Fruit fly (Drosophila melanogaster): Measurements from ENCODE around the gene CG32269.

DNA sequence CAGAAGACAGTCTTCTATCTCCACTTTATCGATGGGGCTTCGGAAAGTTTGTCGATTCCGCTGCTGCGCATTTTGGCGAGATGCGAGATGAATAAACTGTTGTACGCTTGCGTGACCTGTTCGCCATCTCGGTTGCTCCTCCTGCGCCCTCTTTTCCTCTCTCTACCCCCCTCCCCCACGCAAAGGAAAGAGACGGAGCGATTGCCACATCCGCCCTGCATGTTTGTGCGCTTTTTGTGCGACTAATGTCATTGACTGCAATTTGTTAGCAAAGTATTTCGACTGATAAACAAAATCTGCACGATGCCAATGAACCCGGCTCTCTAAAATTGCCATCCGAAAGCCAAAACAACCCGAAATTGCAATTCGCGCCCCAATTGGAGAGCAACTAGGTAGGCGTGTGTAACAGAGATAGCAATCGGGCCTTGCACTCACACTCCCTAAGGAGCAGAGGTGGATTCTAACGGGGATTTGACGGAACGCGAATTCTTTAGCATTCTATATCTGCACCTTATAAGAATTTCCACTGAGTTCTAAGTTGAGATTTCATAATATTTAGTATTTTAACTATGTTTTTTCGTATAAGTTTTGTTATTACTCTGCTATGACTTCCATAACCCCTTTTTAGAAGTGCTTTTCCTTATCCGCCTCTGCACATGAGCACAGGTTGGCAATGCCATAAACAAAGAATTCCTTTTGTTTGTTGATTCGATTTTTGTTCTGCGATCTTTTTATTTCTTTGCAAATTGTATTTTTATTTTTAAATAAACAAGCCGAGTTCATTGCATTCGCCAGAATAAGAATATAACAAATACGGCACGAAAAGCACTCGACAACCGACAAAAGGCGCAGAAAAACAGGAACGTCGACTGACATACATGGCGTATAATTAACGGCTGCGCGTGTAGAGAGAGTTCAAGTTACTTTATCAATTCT lies 38.6 kb upstream of the CG32269 start, which contains the start of gene CG43389:
- TF ChIP-seq Sp1 (GFP tag; optimal IDR thresholded peaks at IDR 0.05): peak; percentile 100
- TF ChIP-seq Hnf4 (GFP tag; optimal IDR thresholded peaks at IDR 0.05): peak; percentile 99
- peak; percentile 97 for TF ChIP-seq GATAd (GFP tag; optimal IDR thresholded peaks at IDR 0.05)
- TF ChIP-seq fru (GFP tag; optimal IDR thresholded peaks at IDR 0.05): peak; percentile 97
- peak; percentile 99 for TF ChIP-seq br (GFP tag; optimal IDR thresholded peaks at IDR 0.05)
- TF ChIP-seq Abd-B (GFP tag; optimal IDR thresholded peaks at IDR 0.05): no peak
- TF ChIP-seq h (GFP tag; optimal IDR thresholded peaks at IDR 0.05): peak; percentile 99
- TF ChIP-seq ey (GFP tag; optimal IDR thresholded peaks at IDR 0.05): peak; percentile 99
- no peak for TF ChIP-seq Hr83 (GFP tag; optimal IDR thresholded peaks at IDR 0.05; ENCODE audit: poor library complexity, severe bottlenecking)
- TF ChIP-seq Vsx2 (GFP tag; optimal IDR thresholded peaks at IDR 0.05; ENCODE audit: partially characterized antibody): no peak
- TF ChIP-seq rgr (GFP tag; optimal IDR thresholded peaks at IDR 0.05): peak; percentile 100
